Worm (Caenorhabditis elegans): ENCODE results near the gene pqn-32.

DNA sequence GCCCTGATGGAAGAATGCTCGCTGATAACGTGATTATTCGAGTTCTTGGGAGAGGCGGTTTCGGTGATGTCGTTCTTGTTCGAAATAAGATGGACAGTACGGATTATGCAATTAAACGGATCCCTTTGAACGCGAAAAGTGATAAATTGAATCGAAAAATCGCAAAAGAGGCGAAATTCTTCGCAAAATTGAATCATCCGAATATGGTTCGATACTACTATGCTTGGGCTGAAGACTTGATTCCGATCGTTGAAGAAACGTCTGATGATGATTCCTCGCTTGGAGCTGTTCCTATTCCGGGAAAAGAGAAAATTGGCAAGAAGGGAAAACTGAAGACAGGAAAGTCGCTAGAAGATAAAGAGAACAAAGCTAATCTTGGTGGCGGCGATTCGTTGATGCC is 21.9 kb upstream of the pqn-32 start:
- TF ChIP-seq ztf-29 (GFP tag; IDR thresholded peaks at IDR 0.05) (no peak), flt-1 (GFP tag; IDR thresholded peaks at IDR 0.05) (no peak), T22C8.4 (GFP tag; IDR thresholded peaks at IDR 0.05) (no peak), cog-1 (tag; optimal IDR thresholded peaks at IDR 0.05) (no peak), med-1 (GFP tag; optimal IDR thresholded peaks at IDR 0.05; ENCODE audit: insufficient read depth) (no peak)
